1 fruit fly cellular context compared by ENCODE assay signal in the genomic region with DNA sequence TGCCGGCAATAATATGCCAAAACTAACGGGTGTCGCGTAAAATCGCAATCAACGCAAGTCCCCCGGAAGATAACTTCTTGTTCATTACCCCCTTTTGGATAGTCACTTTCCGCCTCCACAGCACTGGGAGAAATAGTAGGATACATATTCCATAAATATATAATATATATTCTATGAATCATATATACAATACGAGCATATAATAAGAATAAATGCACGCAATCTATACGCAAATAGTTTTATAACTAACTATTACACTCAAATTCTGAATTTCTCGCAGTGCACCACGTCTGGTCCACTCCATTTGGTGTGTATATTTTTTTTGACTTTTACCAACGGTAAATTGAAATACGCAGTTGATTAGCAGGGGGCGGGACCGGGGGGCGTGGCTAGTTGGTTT.
TF ChIP-seq lines count a peak whose summit lies in the region.

No protein-coding gene starts in this region.

TF ChIP-seq in whole organism, embryonic, 481 proteins besides CTCF, POLR2A, EP300 and RAD21 (continued from another document):
- TF ChIP-seq CG6791 (GFP tag; IDR thresholded peaks at IDR 0.05; lab: Robert Waterston, UW; ENCODE audit: partially characterized antibody) (no peak), stc (GFP tag; IDR thresholded peaks at IDR 0.05; lab: Robert Waterston, UW) (no peak), row (GFP tag; IDR thresholded peaks at IDR 0.05; lab: Robert Waterston, UW) (peak; percentile 38; the same call in 1 of the 3 replicates), dysf (GFP tag; IDR thresholded peaks at IDR 0.05; lab: Robert Waterston, UW) (no peak), CG16813 (GFP tag; IDR thresholded peaks at IDR 0.05; lab: Robert Waterston, UW; ENCODE audit: partially characterized antibody) (no peak), pros (GFP tag; optimal IDR thresholded peaks at IDR 0.05; lab: Kevin White, UChicago) (no peak), CG1529 (GFP tag; optimal IDR thresholded peaks at IDR 0.05; lab: Kevin White, UChicago) (no peak), CG18599 (GFP tag; optimal IDR thresholded peaks at IDR 0.05; lab: Kevin White, UChicago) (peak; percentile 1), en (GFP tag; optimal IDR thresholded peaks at IDR 0.05; lab: Kevin White, UChicago) (no peak), ham (GFP tag; IDR thresholded peaks at IDR 0.05; lab: Robert Waterston, UW) (no peak), CG9437 (GFP tag; optimal IDR thresholded peaks at IDR 0.05; lab: Kevin White, UChicago) (no peak), H15 (GFP tag; IDR thresholded peaks at IDR 0.05; lab: Robert Waterston, UW) (no peak), Ptx1 (GFP tag; IDR thresholded peaks at IDR 0.05; lab: Robert Waterston, UW) (0 out of 2 replicates have a peak, but pooled peaks have one; percentile 8), crol (GFP tag; IDR thresholded peaks at IDR 0.05; lab: Robert Waterston, UW) (no peak), dmrt11E (tag; optimal IDR thresholded peaks at IDR 0.05; lab: Kevin White, UChicago) (no peak), CG10209 (GFP tag; optimal IDR thresholded peaks at IDR 0.05; lab: Kevin White, UChicago) (peak; percentile 15), Blimp-1 (GFP tag; optimal IDR thresholded peaks at IDR 0.05; lab: Kevin White, UChicago) (peak; percentile 62), vfl (GFP tag; optimal IDR thresholded peaks at IDR 0.05; lab: Kevin White, UChicago) (no peak), CG34422 (GFP tag; IDR thresholded peaks at IDR 0.05; lab: Robert Waterston, UW) (0 out of 3 replicates have a peak, but pooled peaks have one; percentile 26), CG13775 (GFP tag; optimal IDR thresholded peaks at IDR 0.05; lab: Kevin White, UChicago) (peak; percentile 2), lbe (GFP tag; optimal IDR thresholded peaks at IDR 0.05; lab: Kevin White, UChicago) (no peak), CG30403 (GFP tag; optimal IDR thresholded peaks at IDR 0.05; lab: Kevin White, UChicago) (peak; percentile 9), CG2120 (GFP tag; optimal IDR thresholded peaks at IDR 0.05; lab: Kevin White, UChicago) (no peak), CG5245 (GFP tag; optimal IDR thresholded peaks at IDR 0.05; lab: Kevin White, UChicago) (peak; percentile 0), CG4820 (GFP tag; optimal IDR thresholded peaks at IDR 0.05; lab: Kevin White, UChicago) (peak; percentile 2), Xbp1 (GFP tag; optimal IDR thresholded peaks at IDR 0.05; lab: Kevin White, UChicago) (peak; percentile 8), pan (optimal IDR thresholded peaks at IDR 0.05; lab: Kevin White, UChicago) (no peak), pan (GFP tag; optimal IDR thresholded peaks at IDR 0.05 in 1 of 2, IDR thresholded peaks at IDR 0.05 in 1 of 2) (peak in 1 of 2 experiments; percentile 20), sisA (GFP tag; IDR thresholded peaks at IDR 0.05; lab: Robert Waterston, UW) (peak; percentile 37; the same call in 1 of the 2 replicates), D (optimal IDR thresholded peaks at IDR 0.05; lab: Kevin White, UChicago) (no peak), D (GFP tag; optimal IDR thresholded peaks at IDR 0.05; lab: Kevin White, UChicago) (peak; percentile 5), CG6689 (GFP tag; IDR thresholded peaks at IDR 0.05; lab: Robert Waterston, UW) (no peak), ap (GFP tag; IDR thresholded peaks at IDR 0.05; lab: Robert Waterston, UW) (no peak), Oaz (GFP tag; IDR thresholded peaks at IDR 0.05; lab: Robert Waterston, UW) (no peak), her (GFP tag; optimal IDR thresholded peaks at IDR 0.05; lab: Kevin White, UChicago) (no peak), CG8388 (GFP tag; optimal IDR thresholded peaks at IDR 0.05; lab: Kevin White, UChicago) (peak; percentile 24), CG4424 (GFP tag; optimal IDR thresholded peaks at IDR 0.05; lab: Kevin White, UChicago) (peak; percentile 21), Awh (GFP tag; IDR thresholded peaks at IDR 0.05; lab: Robert Waterston, UW) (peak; percentile 40; the same call in 1 of the 2 replicates), CG12071 (GFP tag; optimal IDR thresholded peaks at IDR 0.05; lab: Kevin White, UChicago) (no peak), Xrp1 (GFP tag; IDR thresholded peaks at IDR 0.05; lab: Robert Waterston, UW) (peak; percentile 35; the same call in 1 of the 2 replicates), wor (GFP tag; IDR thresholded peaks at IDR 0.05; lab: Robert Waterston, UW) (no peak), nmo (GFP tag; optimal IDR thresholded peaks at IDR 0.05; lab: Kevin White, UChicago) (peak; percentile 3), CG11085 (GFP tag; IDR thresholded peaks at IDR 0.05; lab: Robert Waterston, UW) (no peak), Oli (tag; optimal IDR thresholded peaks at IDR 0.05; lab: Kevin White, UChicago) (peak; percentile 21), Mad (GFP tag; optimal IDR thresholded peaks at IDR 0.05; lab: Kevin White, UChicago) (no peak), CG30431 (GFP tag; optimal IDR thresholded peaks at IDR 0.05; lab: Kevin White, UChicago) (peak; percentile 19), ttk (GFP tag; IDR thresholded peaks at IDR 0.05; lab: Robert Waterston, UW) (no peak), CG10366 (GFP tag; IDR thresholded peaks at IDR 0.05; lab: Robert Waterston, UW) (no peak), prd (optimal IDR thresholded peaks at IDR 0.05; lab: Kevin White, UChicago) (no peak), prd (GFP tag; IDR thresholded peaks at IDR 0.05; lab: Robert Waterston, UW) (0 out of 3 replicates have a peak, but pooled peaks have one; percentile 29), Sox102F (GFP tag; optimal IDR thresholded peaks at IDR 0.05; lab: Kevin White, UChicago) (peak; percentile 46), NFAT (GFP tag; IDR thresholded peaks at IDR 0.05; lab: Robert Waterston, UW) (no peak), phol (tag; optimal IDR thresholded peaks at IDR 0.05; lab: Kevin White, UChicago) (no peak), ab (GFP tag; optimal IDR thresholded peaks at IDR 0.05; lab: Kevin White, UChicago) (no peak), wek (GFP tag; optimal IDR thresholded peaks at IDR 0.05; lab: Kevin White, UChicago) (no peak), CG15073 (GFP tag; optimal IDR thresholded peaks at IDR 0.05; lab: Kevin White, UChicago) (no peak), ind (GFP tag; optimal IDR thresholded peaks at IDR 0.05; lab: Kevin White, UChicago) (no peak), Fer1 (GFP tag; optimal IDR thresholded peaks at IDR 0.05; lab: Kevin White, UChicago) (no peak), bsh (GFP tag; optimal IDR thresholded peaks at IDR 0.05; lab: Kevin White, UChicago) (peak in 1 of 2 experiments; percentile 69), sr (GFP tag; IDR thresholded peaks at IDR 0.05; lab: Robert Waterston, UW) (no peak), fd96Cb (tag; optimal IDR thresholded peaks at IDR 0.05; lab: Kevin White, UChicago) (peak; percentile 32)
